Fruit fly (Drosophila melanogaster): ENCODE results near the gene mTerf5.

Gene mTerf5

DNA sequence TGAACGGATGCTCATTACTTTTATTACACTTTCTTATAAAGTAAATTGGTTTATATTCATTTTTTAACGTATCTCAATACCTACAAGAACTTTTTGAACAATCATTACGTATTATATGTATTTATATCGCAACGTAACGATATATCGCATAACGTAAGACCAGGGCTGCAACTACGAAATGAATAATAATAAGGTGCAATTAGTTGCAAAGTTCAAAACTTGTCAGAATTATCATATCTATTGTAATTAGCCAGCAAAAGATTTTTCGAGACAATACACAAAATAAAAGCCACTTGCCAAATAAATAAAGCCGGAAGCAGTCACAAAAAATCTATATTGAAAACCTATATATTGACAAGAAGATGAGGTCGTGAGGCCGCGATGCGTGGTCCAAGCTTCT is 8.2 kb downstream of the mTerf5 start (continued):
- TF ChIP-seq CG11762 (GFP tag; optimal IDR thresholded peaks at IDR 0.05; ENCODE audit: insufficient read depth) (no peak), Blimp-1 (GFP tag; optimal IDR thresholded peaks at IDR 0.05) (no peak), ss (GFP tag; optimal IDR thresholded peaks at IDR 0.05) (no peak), Sox14 (GFP tag; optimal IDR thresholded peaks at IDR 0.05) (peak; percentile 32), CG8632 (GFP tag; optimal IDR thresholded peaks at IDR 0.05) (no peak), CG8119 (GFP tag; IDR thresholded peaks at IDR 0.05) (0 out of 3 replicates have a peak, but pooled peaks have one; percentile 17), CG6792 (GFP tag; optimal IDR thresholded peaks at IDR 0.05) (no peak), cyc (GFP tag; optimal IDR thresholded peaks at IDR 0.05) (peak; percentile 50), net (GFP tag; optimal IDR thresholded peaks at IDR 0.05) (peak; percentile 8), Ets96B (tag; optimal IDR thresholded peaks at IDR 0.05) (no peak), Hr4 (GFP tag; optimal IDR thresholded peaks at IDR 0.05) (peak; percentile 55), CG6276 (GFP tag; optimal IDR thresholded peaks at IDR 0.05) (no peak), CG32006 (GFP tag; optimal IDR thresholded peaks at IDR 0.05) (peak; percentile 40), OdsH (GFP tag; optimal IDR thresholded peaks at IDR 0.05) (peak; percentile 57), CG11902 (GFP tag; optimal IDR thresholded peaks at IDR 0.05) (no peak), CG4318 (GFP tag; optimal IDR thresholded peaks at IDR 0.05) (no peak), CG6808 (GFP tag; optimal IDR thresholded peaks at IDR 0.05) (no peak), CG34406 (GFP tag; optimal IDR thresholded peaks at IDR 0.05) (no peak), vri (GFP tag; optimal IDR thresholded peaks at IDR 0.05) (no peak), CG7368 (GFP tag; optimal IDR thresholded peaks at IDR 0.05) (no peak), lz (GFP tag; optimal IDR thresholded peaks at IDR 0.05) (peak; percentile 63), achi (GFP tag; optimal IDR thresholded peaks at IDR 0.05) (peak; percentile 28), CG10631 (GFP tag; optimal IDR thresholded peaks at IDR 0.05) (peak; percentile 8), topi (GFP tag; optimal IDR thresholded peaks at IDR 0.05) (peak; percentile 43), CG6163 (GFP tag; IDR thresholded peaks at IDR 0.05) (no peak)

DNA sequence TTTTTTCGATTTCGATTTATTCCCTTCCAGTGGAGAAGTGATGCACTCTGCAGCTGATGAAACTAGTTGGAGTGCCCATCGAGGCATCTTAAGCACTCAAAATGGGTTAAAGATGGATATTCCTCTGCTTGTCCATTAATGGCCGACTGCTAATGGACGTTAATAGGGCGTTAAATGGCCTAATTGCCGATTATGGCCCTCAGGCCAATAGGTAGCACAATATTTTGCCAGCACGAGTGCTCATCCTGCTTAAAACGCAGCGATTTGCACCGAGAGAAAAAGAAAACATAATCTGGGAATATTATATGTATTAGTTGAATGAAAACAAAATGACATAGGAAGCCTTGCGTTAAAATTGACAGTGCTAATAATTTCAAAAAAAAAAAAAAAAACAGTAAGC is 15.0 kb downstream of the mTerf5 start, which contains the start of gene CG44158:
CG44158 (plus strand) TSS at position 301 of the 400 bp plus-strand sequence.
- no peak for TF ChIP-seq CG15336 (GFP tag; IDR thresholded peaks at IDR 0.05)
- no peak for TF ChIP-seq CG11902 (GFP tag; optimal IDR thresholded peaks at IDR 0.05)
- no peak for TF ChIP-seq Hr38 (GFP tag; optimal IDR thresholded peaks at IDR 0.05)
- no peak for TF ChIP-seq CG6276 (GFP tag; optimal IDR thresholded peaks at IDR 0.05)
- TF ChIP-seq lz (GFP tag; optimal IDR thresholded peaks at IDR 0.05) = no peak
- no peak for TF ChIP-seq Ets21C (GFP tag; optimal IDR thresholded peaks at IDR 0.05)
- no peak for TF ChIP-seq topi (GFP tag; optimal IDR thresholded peaks at IDR 0.05)
- TF ChIP-seq Hr4 (GFP tag; optimal IDR thresholded peaks at IDR 0.05) = no peak
- no peak for TF ChIP-seq Gug (GFP tag; IDR thresholded peaks at IDR 0.05)
- no peak for TF ChIP-seq OdsH (GFP tag; optimal IDR thresholded peaks at IDR 0.05)
- no peak for TF ChIP-seq CG9139 (GFP tag; optimal IDR thresholded peaks at IDR 0.05)
- no peak for TF ChIP-seq vri (GFP tag; optimal IDR thresholded peaks at IDR 0.05)
- no peak for TF ChIP-seq dsx (GFP tag; optimal IDR thresholded peaks at IDR 0.05; ENCODE audit: poor library complexity, severe bottlenecking)
- no peak for TF ChIP-seq fd85E (GFP tag; optimal IDR thresholded peaks at IDR 0.05)
- no peak for TF ChIP-seq eg (GFP tag; IDR thresholded peaks at IDR 0.05)
- TF ChIP-seq CG3919 (GFP tag; optimal IDR thresholded peaks at IDR 0.05) = no peak
- TF ChIP-seq dac (GFP tag; optimal IDR thresholded peaks at IDR 0.05) = no peak

- TF ChIP-seq dsx (GFP tag; optimal IDR thresholded peaks at IDR 0.05; ENCODE audit: poor library complexity, severe bottlenecking) (peak; percentile 89), CG9139 (GFP tag; optimal IDR thresholded peaks at IDR 0.05) (no peak)
Observed at dm6 chr3R:18199885-18200249, 23.6 kb downstream of the mTerf5 start.

DNA sequence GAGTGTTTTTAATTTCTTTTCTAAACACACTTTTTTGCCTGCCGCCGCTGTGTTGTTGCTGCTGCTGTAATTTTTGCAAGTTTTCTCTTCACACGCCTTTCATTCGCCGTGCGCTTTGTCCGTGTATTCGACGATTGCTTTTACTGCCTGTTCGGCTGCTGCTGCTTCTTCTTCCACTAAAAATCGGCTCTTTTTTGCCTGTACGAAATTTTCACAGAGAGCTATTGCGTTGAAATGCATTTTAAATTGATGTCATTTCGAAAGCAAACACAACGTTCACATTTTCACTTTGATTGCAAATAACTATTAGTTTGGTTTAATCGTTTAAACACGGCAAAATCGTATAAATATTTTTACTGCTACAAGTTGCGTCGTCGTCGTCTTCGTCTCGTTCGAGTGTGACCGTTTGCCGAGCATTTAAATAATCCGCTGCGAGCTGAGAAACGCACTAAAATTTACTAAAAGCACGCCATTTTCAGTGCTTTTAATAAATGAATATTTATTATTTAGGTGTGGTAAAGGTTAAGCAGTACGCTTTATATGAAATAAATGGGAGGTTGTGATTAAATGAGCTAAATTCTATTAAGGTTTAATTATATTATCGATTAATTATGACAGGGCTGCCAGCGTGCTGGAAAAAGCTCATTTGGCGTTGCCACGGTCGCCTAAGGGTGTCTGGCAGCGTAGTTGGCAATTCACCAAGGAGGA is 24.2 kb downstream of the mTerf5 start, which contains the start of the genes Ssdp and CG7985:
Ssdp (minus strand) TSS at position 419 of the 708 bp plus-strand sequence.
CG7985 (plus strand) TSS at position 681 of the 708 bp plus-strand sequence.
- TF ChIP-seq CG11294 (GFP tag; IDR thresholded peaks at IDR 0.05) (no peak), CG11762 (GFP tag; optimal IDR thresholded peaks at IDR 0.05; ENCODE audit: insufficient read depth) (no peak), acj6 (GFP tag; optimal IDR thresholded peaks at IDR 0.05) (no peak), CG6276 (GFP tag; optimal IDR thresholded peaks at IDR 0.05) (no peak), CG15336 (GFP tag; IDR thresholded peaks at IDR 0.05) (no peak), CG16779 (tag; optimal IDR thresholded peaks at IDR 0.05) (no peak), CG4318 (GFP tag; optimal IDR thresholded peaks at IDR 0.05) (no peak), achi (GFP tag; optimal IDR thresholded peaks at IDR 0.05) (no peak), dsx (GFP tag; optimal IDR thresholded peaks at IDR 0.05; ENCODE audit: poor library complexity, severe bottlenecking) (no peak), Smox (GFP tag; optimal IDR thresholded peaks at IDR 0.05) (peak; percentile 11), Ets21C (GFP tag; optimal IDR thresholded peaks at IDR 0.05) (no peak), CG6854 (GFP tag; optimal IDR thresholded peaks at IDR 0.05) (peak; percentile 14), Blimp-1 (GFP tag; optimal IDR thresholded peaks at IDR 0.05) (no peak), pdm3 (GFP tag; optimal IDR thresholded peaks at IDR 0.05) (peak; percentile 23), salr (GFP tag; optimal IDR thresholded peaks at IDR 0.05) (no peak), Met (GFP tag; optimal IDR thresholded peaks at IDR 0.05) (peak; percentile 11)

All from whole organism, prepupa.